Worm (Caenorhabditis elegans) whole organism, L1 larva: ENCODE measurements around the gene Y73B3B.1.
"Not testable (repeated sequence)": the region's sequence is repeated elsewhere in the genome, so short reads cannot be mapped to it uniquely, and the experiment has no call there.

Experiments
- C16A3.4 ChIP-seq: fragments of 150-350 bp; optimal IDR thresholded peaks from 2 replicates; lab custom pipeline; 2014; ENCODE audit warnings: missing biosample characterization, missing genetic modification characterization
- ama-1 ChIP-seq: fragments of 150-350 bp; optimal IDR thresholded peaks from 2 replicates; lab custom pipeline; 2014
- dpl-1 ChIP-seq, 3 experiments: fragments of 150-350 bp in 2 of 3; sonication (generic microtip) in 1 of 3; optimal IDR thresholded peaks; 2 replicates each; lab custom pipeline; 2014 to 2017; ENCODE audit warnings: missing biosample characterization in 3 of 3, missing genetic modification characterization in 3 of 3, missing genetic modification reagents in 3 of 3
- hpl-2 ChIP-seq: fragments of 150-350 bp; optimal IDR thresholded peaks from 2 replicates; lab custom pipeline; 2014; ENCODE audit warnings: missing biosample characterization, missing genetic modification reagents, missing genetic modification characterization
- mef-2 ChIP-seq: fragments of 150-350 bp; optimal IDR thresholded peaks from 2 replicates; lab custom pipeline; 2014; ENCODE audit warnings: missing biosample characterization, missing genetic modification characterization
- nhr-20 ChIP-seq: sonication (generic microtip); optimal IDR thresholded peaks from 2 replicates; lab custom pipeline; 2016; ENCODE audit warnings: mild to moderate bottlenecking, missing genetic modification characterization, missing compliant biosample characterization
- nhr-28 ChIP-seq: fragments of 150-350 bp; optimal IDR thresholded peaks from 2 replicates; lab custom pipeline; 2014; ENCODE audit warnings: missing biosample characterization, missing genetic modification characterization
- nhr-71 ChIP-seq: sonication (generic microtip); optimal IDR thresholded peaks from 2 replicates; lab custom pipeline; 2016; ENCODE audit warnings: mild to moderate bottlenecking, missing genetic modification characterization, moderate library complexity, missing compliant biosample characterization
- snpc-4 ChIP-seq: fragments of 150-350 bp; optimal IDR thresholded peaks from 2 replicates; lab custom pipeline; 2014; ENCODE audit warnings: missing biosample characterization, missing genetic modification characterization
- swsn-7 ChIP-seq: sonication (generic microtip); optimal IDR thresholded peaks from 2 replicates; lab custom pipeline; 2016; ENCODE audit warnings: missing genetic modification characterization, missing compliant biosample characterization
- tbx-2 ChIP-seq: sonication (generic microtip); optimal IDR thresholded peaks from 2 replicates; lab custom pipeline; 2016; ENCODE audit warnings: missing genetic modification characterization, missing compliant biosample characterization

The Y73B3B.1 gene

DNA sequence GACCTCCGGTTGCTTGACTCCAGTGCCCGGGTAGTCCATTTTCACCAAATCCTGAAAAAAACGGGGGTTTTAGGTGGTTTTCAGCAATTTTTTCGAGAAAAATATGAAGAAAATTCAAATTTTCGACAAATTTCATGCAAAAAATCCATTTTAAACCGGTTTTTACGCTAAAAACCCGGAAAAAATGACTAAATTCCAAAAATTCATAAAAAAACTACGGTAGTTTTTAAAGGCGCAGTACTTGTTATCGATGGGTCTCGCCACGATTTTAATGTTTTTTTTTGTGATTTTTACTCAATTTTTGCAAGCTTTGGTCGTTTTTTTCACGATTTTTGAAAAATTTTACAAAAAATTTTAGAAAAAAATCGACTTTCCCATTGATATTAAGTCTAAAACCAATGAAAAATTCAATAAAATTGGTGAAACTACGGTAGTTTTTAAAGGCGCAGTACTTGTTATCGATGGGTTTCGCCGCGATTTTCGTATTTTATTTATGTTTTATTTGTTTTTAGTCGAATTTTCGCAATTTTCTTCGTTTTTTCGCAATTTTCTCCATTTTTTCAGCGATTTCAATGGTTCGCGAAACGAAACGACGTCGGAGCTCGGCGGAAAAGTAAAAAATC is 28.8 kb downstream of the Y73B3B.1 start, which contains the start of the genes T08D2.6 and chkr-1:
TSS of gene T08D2.6 (minus strand) at position 51 of the 623 bp plus-strand sequence.
TSS of gene chkr-1 (plus strand) at position 573 of the 623 bp plus-strand sequence.
- TF ChIP-seq nhr-71; mef-2 (tag; lab: Kevin White, UChicago); swsn-7 (tag; lab: Kevin White, UChicago): not testable (repeated sequence)

- TF ChIP-seq nhr-20: no peak
- TF ChIP-seq nhr-28 (tag; lab: Kevin White, UChicago): no peak
- TF ChIP-seq tbx-2 (tag; lab: Kevin White, UChicago): no peak
- TF ChIP-seq ama-1 (lab: Kevin White, UChicago): no peak
- TF ChIP-seq snpc-4 (tag; lab: Kevin White, UChicago): no peak
- no peak for TF ChIP-seq hpl-2
These were observed 34.0 kb downstream of the Y73B3B.1 start, which contains the start of the genes T08D2.5 and T08D2.4 for ce11 chrX:177075-177474. T08D2.5 (plus strand) TSS chrX:177375. T08D2.4 (plus strand) TSS chrX:177396.

DNA sequence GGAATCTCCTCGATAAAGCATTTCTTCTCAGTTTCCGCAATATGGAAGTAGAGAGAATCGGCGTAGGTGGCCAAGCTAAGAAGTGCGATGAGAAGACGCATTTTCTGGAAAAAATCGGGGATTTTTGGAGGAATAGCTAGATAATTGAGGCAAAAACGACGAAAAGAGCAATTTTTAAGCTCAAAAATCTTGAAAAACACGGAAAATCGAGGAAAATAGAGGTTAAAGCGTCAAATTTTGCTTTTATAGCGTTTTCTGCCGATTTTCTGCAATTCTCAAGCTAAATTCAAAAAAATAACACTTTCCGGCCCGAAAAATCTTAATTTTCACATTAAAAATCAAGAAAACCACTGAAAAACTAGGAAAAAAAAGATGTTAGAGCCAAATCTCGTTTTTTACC is 48.0 kb downstream of the Y73B3B.1 start, which contains the start of gene tmed-12:
TSS of gene tmed-12 (minus strand) at position 101 of the 400 bp plus-strand sequence.
- TF ChIP-seq C16A3.4 (tag; lab: Kevin White, UChicago); dpl-1 (GFP tag; optimal IDR thresholded peaks at IDR 0.05; lab: Kevin White, UChicago); hpl-2: not testable (repeated sequence)
